Worm (Caenorhabditis elegans) whole organism, L3 larva: ENCODE data around the gene F40G9.7.

ENCODE experiments used
- R02D3.7 ChIP-seq: fragments of 150-350 bp; optimal IDR thresholded peaks from 2 replicates; lab custom pipeline; 2014; ENCODE audit warnings: missing biosample characterization, missing genetic modification characterization
- ZK546.5 ChIP-seq: sonication (generic microtip); optimal IDR thresholded peaks from 2 replicates; lab custom pipeline; 2017; ENCODE audit warnings: missing biosample characterization, missing genetic modification characterization
- ama-1 ChIP-seq: fragments of 150-350 bp; optimal IDR thresholded peaks from 2 replicates; lab custom pipeline; 2018
- ceh-28 ChIP-seq: fragments of 150-350 bp; optimal IDR thresholded peaks from 2 replicates; lab custom pipeline; 2014; ENCODE audit warnings: missing biosample characterization, missing genetic modification reagents, missing genetic modification characterization
- ceh-9 ChIP-seq: sonication (generic microtip); optimal IDR thresholded peaks from 2 replicates; lab custom pipeline; 2018; ENCODE audit warnings: missing biosample characterization, missing genetic modification characterization
- daf-12 ChIP-seq: fragments of 150-350 bp; optimal IDR thresholded peaks from 2 replicates; lab custom pipeline; 2014; ENCODE audit warnings: missing biosample characterization, missing genetic modification reagents, missing genetic modification characterization
- egl-27 ChIP-seq: sonication (generic microtip); optimal IDR thresholded peaks from 4 replicates; lab custom pipeline; 2017; ENCODE audit warnings: missing biosample characterization, missing genetic modification reagents, missing genetic modification characterization
- egl-5 ChIP-seq: fragments of 150-350 bp; optimal IDR thresholded peaks from 2 replicates; lab custom pipeline; 2017; ENCODE audit warnings: missing biosample characterization, missing genetic modification reagents, missing genetic modification characterization, inconsistent platforms
- elt-1 ChIP-seq: fragments of 150-350 bp; optimal IDR thresholded peaks from 2 replicates; lab custom pipeline; 2014; ENCODE audit warnings: missing biosample characterization, missing genetic modification characterization
- elt-2 ChIP-seq: sonication (generic microtip); optimal IDR thresholded peaks from 2 replicates; lab custom pipeline; 2016; ENCODE audit warnings: missing genetic modification reagents, mild to moderate bottlenecking, missing genetic modification characterization, missing compliant biosample characterization
- elt-3 ChIP-seq, 3 experiments: fragments of 150-350 bp in 1 of 3; sonication (generic microtip) in 2 of 3; optimal IDR thresholded peaks; 2 replicates in 2 of 3; 4 replicates in 1 of 3; lab custom pipeline; 2014 to 2017; ENCODE audit warnings: missing biosample characterization in 3 of 3, missing genetic modification characterization in 3 of 3
- fkh-10 ChIP-seq: sonication (generic microtip); optimal IDR thresholded peaks from 2 replicates; lab custom pipeline; 2017; ENCODE audit warnings: missing biosample characterization, missing genetic modification reagents, missing genetic modification characterization
- fkh-2 ChIP-seq: fragments of 150-350 bp; optimal IDR thresholded peaks from 2 replicates; lab custom pipeline; 2014; ENCODE audit warnings: missing biosample characterization, missing genetic modification reagents, missing genetic modification characterization
- hmg-11 ChIP-seq: sonication (generic microtip); optimal IDR thresholded peaks from 2 replicates; lab custom pipeline; 2016; ENCODE audit warnings: missing genetic modification characterization, missing compliant biosample characterization
- lin-15B ChIP-seq: fragments of 150-350 bp; optimal IDR thresholded peaks from 2 replicates; lab custom pipeline; 2014; ENCODE audit warnings: missing biosample characterization, missing genetic modification characterization
- mml-1 ChIP-seq: fragments of 150-350 bp; sonication (generic microtip); optimal IDR thresholded peaks from 3 replicates; lab custom pipeline; 2014; ENCODE audit warnings: missing biosample characterization, missing genetic modification characterization
- nhr-11 ChIP-seq: fragments of 150-350 bp; optimal IDR thresholded peaks from 2 replicates; lab custom pipeline; 2014; ENCODE audit warnings: missing biosample characterization, missing genetic modification characterization
- nhr-12 ChIP-seq: fragments of 150-350 bp; optimal IDR thresholded peaks from 2 replicates; lab custom pipeline; 2014; ENCODE audit warnings: missing biosample characterization, missing genetic modification characterization
- nhr-23 ChIP-seq: fragments of 150-350 bp; optimal IDR thresholded peaks from 2 replicates; lab custom pipeline; 2014; ENCODE audit warnings: missing biosample characterization, missing genetic modification reagents, missing genetic modification characterization
- nhr-25 ChIP-seq: sonication (generic microtip); optimal IDR thresholded peaks from 2 replicates; lab custom pipeline; 2017; ENCODE audit warnings: missing biosample characterization, missing genetic modification characterization
- nhr-28 ChIP-seq: fragments of 150-350 bp; optimal IDR thresholded peaks from 2 replicates; lab custom pipeline; 2014; ENCODE audit warnings: missing biosample characterization, missing genetic modification characterization
- nhr-67 ChIP-seq: fragments of 150-350 bp; optimal IDR thresholded peaks from 2 replicates; lab custom pipeline; 2014; ENCODE audit warnings: missing biosample characterization, missing genetic modification characterization
- nhr-76 ChIP-seq: fragments of 150-350 bp; sonication (generic microtip); optimal IDR thresholded peaks from 5 replicates; lab custom pipeline; 2014; ENCODE audit warnings: missing biosample characterization, missing genetic modification characterization
- nhr-77 ChIP-seq: fragments of 150-350 bp; optimal IDR thresholded peaks from 2 replicates; lab custom pipeline; 2014; ENCODE audit warnings: missing biosample characterization, missing genetic modification characterization
- sea-2 ChIP-seq: fragments of 150-350 bp; sonication (generic microtip); optimal IDR thresholded peaks from 4 replicates; lab custom pipeline; 2014; ENCODE audit warnings: missing biosample characterization, missing genetic modification reagents, missing genetic modification characterization
- skn-1 ChIP-seq: fragments of 150-350 bp; optimal IDR thresholded peaks from 2 replicates; lab custom pipeline; 2014; ENCODE audit warnings: missing biosample characterization, missing genetic modification characterization
- snpc-4 ChIP-seq: fragments of 150-350 bp; optimal IDR thresholded peaks from 2 replicates; lab custom pipeline; 2014; ENCODE audit warnings: missing biosample characterization, missing genetic modification characterization
- tbx-2 ChIP-seq: sonication (generic microtip); optimal IDR thresholded peaks from 2 replicates; lab custom pipeline; 2016; ENCODE audit warnings: mild to moderate bottlenecking, missing genetic modification characterization, missing compliant biosample characterization
- unc-39 ChIP-seq: sonication (generic microtip); optimal IDR thresholded peaks from 4 replicates; lab custom pipeline; 2017; ENCODE audit warnings: missing biosample characterization, missing genetic modification characterization
- ztf-11 ChIP-seq: fragments of 150-350 bp; optimal IDR thresholded peaks from 2 replicates; lab custom pipeline; 2014; ENCODE audit warnings: missing biosample characterization, missing genetic modification characterization
- ztf-4 ChIP-seq: fragments of 150-350 bp; optimal IDR thresholded peaks from 2 replicates; lab custom pipeline; 2014; ENCODE audit warnings: missing biosample characterization, missing genetic modification characterization

F40G9.7 gene

ce11 chrIII:189280-189679, 23.8 kb downstream of the F40G9.7 start:
- no peak for TF ChIP-seq nhr-23 (tag; lab: Kevin White, UChicago)
- TF ChIP-seq nhr-25 (tag; lab: Kevin White, UChicago): no peak
- TF ChIP-seq nhr-11 (tag; lab: Kevin White, UChicago): no peak
- no peak for TF ChIP-seq unc-39 (tag; lab: Kevin White, UChicago)
- no peak for TF ChIP-seq daf-12 (tag; lab: Kevin White, UChicago)
- TF ChIP-seq nhr-12 (tag; lab: Kevin White, UChicago): no peak
- TF ChIP-seq tbx-2 (tag; lab: Kevin White, UChicago): no peak
- no peak for TF ChIP-seq skn-1 (tag; lab: Kevin White, UChicago)
- no peak for TF ChIP-seq ama-1
- TF ChIP-seq R02D3.7 (tag; lab: Kevin White, UChicago): no peak

DNA sequence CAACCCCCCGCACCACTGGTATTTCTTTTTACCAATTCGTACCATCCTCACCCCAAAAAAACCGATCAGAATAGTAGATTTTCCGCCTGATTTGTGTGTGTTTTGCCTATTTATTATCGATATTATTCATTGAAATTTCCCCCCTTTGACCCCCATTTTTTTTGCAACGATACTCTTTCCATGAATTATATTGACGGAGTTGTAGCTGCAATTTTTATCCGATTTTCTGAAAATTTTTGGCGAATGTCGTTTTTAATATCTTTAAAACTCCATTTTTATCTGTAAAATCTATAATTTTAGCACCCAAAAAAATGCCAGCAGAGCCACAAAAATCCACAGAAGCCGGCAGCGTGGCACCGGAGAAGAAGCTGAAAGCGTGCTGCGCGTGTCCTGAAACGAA, 25.2 kb downstream of the F40G9.7 start, which contains the start of gene cox-17:
Gene cox-17 (plus strand): TSS at position 301 of the 400 bp plus-strand sequence.
- TF ChIP-seq mml-1 (no peak), elt-2 (tag; lab: Kevin White, UChicago) (peak; percentile 6)

ce11 chrIII:191803-192202, 26.3 kb downstream of the F40G9.7 start, which contains the start of gene sec-20:
Gene sec-20 (plus strand): TSS chrIII:192103.
- TF ChIP-seq ceh-9 (tag; lab: Kevin White, UChicago) (no peak), elt-1 (tag; lab: Kevin White, UChicago) (no peak), elt-3 (tag; optimal IDR thresholded peaks at IDR 0.05; lab: Kevin White, UChicago) (no peak)

DNA sequence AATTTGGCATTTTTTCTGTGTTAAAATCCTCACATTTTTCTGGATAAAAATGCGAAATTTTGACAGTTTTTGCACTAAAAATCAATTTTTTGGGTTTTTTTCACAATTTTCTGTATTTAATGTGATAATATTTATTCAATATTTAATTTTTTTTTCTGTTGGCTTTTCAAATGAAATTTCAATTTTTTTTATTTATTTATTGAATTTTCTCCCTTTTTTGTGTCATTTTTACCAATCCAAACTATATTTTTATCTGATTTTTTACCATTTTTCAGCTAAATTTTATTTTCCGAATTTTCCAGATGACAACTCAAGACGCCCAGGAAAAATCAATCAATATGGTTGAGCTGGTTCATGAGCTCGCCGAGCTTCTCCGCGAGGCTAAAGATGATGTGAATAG, 28.7 kb downstream of the F40G9.7 start, which contains the start of gene F40G9.17:
Gene F40G9.17 (plus strand): TSS at position 301 of the 400 bp plus-strand sequence.
- TF ChIP-seq ama-1 (no peak), skn-1 (tag; lab: Kevin White, UChicago) (no peak), R02D3.7 (tag; lab: Kevin White, UChicago) (no peak), egl-27 (no peak), ceh-9 (tag; lab: Kevin White, UChicago) (no peak), nhr-76 (tag; lab: Kevin White, UChicago) (no peak), ztf-11 (no peak), ZK546.5 (no peak), fkh-2 (tag; lab: Kevin White, UChicago) (no peak), nhr-67 (no peak), nhr-28 (no peak), fkh-10 (GFP tag; lab: Kevin White, UChicago) (no peak), sea-2 (GFP tag; lab: Kevin White, UChicago) (no peak), ceh-28 (no peak), lin-15B (tag; lab: Kevin White, UChicago) (no peak), nhr-12 (tag; lab: Kevin White, UChicago) (no peak), snpc-4 (tag; lab: Kevin White, UChicago) (no peak), ztf-4 (tag; lab: Kevin White, UChicago) (no peak), nhr-77 (tag; lab: Kevin White, UChicago) (no peak)

ce11 chrIII:203953-204352, 38.5 kb downstream of the F40G9.7 start:
- no peak for TF ChIP-seq egl-5 (tag; lab: Kevin White, UChicago)
- no peak for TF ChIP-seq ztf-11
- TF ChIP-seq mml-1: no peak
- TF ChIP-seq ceh-28: peak; percentile 96

- no peak for TF ChIP-seq nhr-11 (tag; lab: Kevin White, UChicago)
- TF ChIP-seq sea-2 (GFP tag; lab: Kevin White, UChicago): no peak
- no peak for TF ChIP-seq hmg-11
- TF ChIP-seq nhr-23 (tag; lab: Kevin White, UChicago): no peak
Measured at ce11 chrIII:207023-207422, 41.5 kb downstream of the F40G9.7 start, which contains the start of gene W10C4.1. Gene W10C4.1 (minus strand): TSS chrIII:207123.
